Fruit fly (Drosophila melanogaster) whole organism, embryonic: ENCODE results near the gene CG3036.
A peak's percentile ranks its signal among the peaks of the same experiment; 100 is the strongest.

Experiments used
- CG10321 ChIP-seq: fragments of 200-800 bp; sonication (Bioruptor generic); IDR thresholded peaks from 2 replicates; pipeline ENCODE4 v1.3.6; 2022; ENCODE audit warnings: missing biosample characterization, missing genetic modification characterization
- CG10543 ChIP-seq: fragments of 200-800 bp; sonication (Bioruptor generic); optimal IDR thresholded peaks from 3 replicates; lab custom pipeline; 2017; ENCODE audit warnings: missing biosample characterization, mild to moderate bottlenecking, missing genetic modification characterization, moderate library complexity
- CG11456 ChIP-seq: fragments of 200-800 bp; sonication (Bioruptor generic); IDR thresholded peaks from 3 replicates; pipeline ENCODE4 v1.3.6; 2022; ENCODE audit warnings: missing biosample characterization, missing genetic modification characterization
- CG11560 ChIP-seq: fragments of 200-800 bp; sonication (Bioruptor generic); IDR thresholded peaks from 3 replicates; pipeline ENCODE4 v1.3.6; 2022; ENCODE audit warnings: missing biosample characterization, missing genetic modification characterization
- CG12104 ChIP-seq: fragments of 200-800 bp; sonication (Bioruptor generic); optimal IDR thresholded peaks from 3 replicates; lab custom pipeline; 2016; ENCODE audit warnings: missing biosample characterization, missing genetic modification characterization
- CG12391 ChIP-seq: fragments of 200-800 bp; sonication (Bioruptor generic); optimal IDR thresholded peaks from 3 replicates; lab custom pipeline; 2018; ENCODE audit warnings: missing biosample characterization, mild to moderate bottlenecking, missing genetic modification characterization, moderate library complexity
- CG13894 ChIP-seq: fragments of 200-800 bp; sonication (Bioruptor generic); optimal IDR thresholded peaks from 3 replicates; lab custom pipeline; 2018; ENCODE audit warnings: missing biosample characterization, mild to moderate bottlenecking, missing genetic modification characterization, moderate library complexity
- CG15601 ChIP-seq: fragments of 200-800 bp; sonication (Bioruptor generic); optimal IDR thresholded peaks from 3 replicates; lab custom pipeline; 2019; ENCODE audit warnings: missing biosample characterization, mild to moderate bottlenecking, missing genetic modification characterization, moderate library complexity
- CG16863 ChIP-seq: fragments of 200-800 bp; sonication (Bioruptor generic); optimal IDR thresholded peaks from 3 replicates; lab custom pipeline; 2016; ENCODE audit warnings: missing biosample characterization, missing genetic modification characterization
- CG17361 ChIP-seq: fragments of 200-800 bp; sonication (Bioruptor generic); IDR thresholded peaks from 3 replicates; pipeline ENCODE4 v1.3.6; 2022; ENCODE audit warnings: missing biosample characterization, missing genetic modification characterization
- CG17912 ChIP-seq: fragments of 200-800 bp; sonication (Bioruptor generic); optimal IDR thresholded peaks from 2 replicates; lab custom pipeline; 2018; ENCODE audit warnings: missing biosample characterization, mild to moderate bottlenecking, missing genetic modification characterization
- CG30020 ChIP-seq: fragments of 200-800 bp; optimal IDR thresholded peaks from 2 replicates; lab custom pipeline; 2019; ENCODE audit warnings: missing biosample characterization, mild to moderate bottlenecking, missing genetic modification characterization, moderate library complexity
- CG31365 ChIP-seq: fragments of 200-800 bp; sonication (Bioruptor generic); optimal IDR thresholded peaks from 2 replicates; lab custom pipeline; 2018; ENCODE audit warnings: missing biosample characterization, mild to moderate bottlenecking, missing genetic modification characterization
- CG42726 ChIP-seq: fragments of 200-800 bp; sonication (Bioruptor generic); IDR thresholded peaks from 2 replicates; pipeline ENCODE4 v1.3.6; 2022; ENCODE audit warnings: missing biosample characterization, missing genetic modification characterization; ENCODE audit not compliant: partially characterized antibody
- CG4282 ChIP-seq: fragments of 200-800 bp; sonication (Bioruptor generic); optimal IDR thresholded peaks from 2 replicates; lab custom pipeline; 2016; ENCODE audit warnings: missing biosample characterization, missing genetic modification characterization
- CG4617 ChIP-seq: fragments of 200-800 bp; sonication (Bioruptor generic); optimal IDR thresholded peaks from 3 replicates; lab custom pipeline; 2016; ENCODE audit warnings: missing biosample characterization, missing genetic modification characterization, borderline replicate concordance
- CG4707 ChIP-seq: fragments of 200-800 bp; sonication (Bioruptor generic); optimal IDR thresholded peaks from 2 replicates; lab custom pipeline; 2018; ENCODE audit warnings: missing biosample characterization, mild to moderate bottlenecking, missing genetic modification characterization, moderate library complexity
- CG6254 ChIP-seq: fragments of 200-800 bp; sonication (Bioruptor generic); optimal IDR thresholded peaks from 3 replicates; lab custom pipeline; 2017; ENCODE audit warnings: mild to moderate bottlenecking, missing biosample characterization, missing genetic modification reagents, missing genetic modification characterization
- CG6654 ChIP-seq: fragments of 200-800 bp; sonication (Bioruptor generic); optimal IDR thresholded peaks from 2 replicates; lab custom pipeline; 2017; ENCODE audit warnings: missing biosample characterization, mild to moderate bottlenecking, missing genetic modification characterization
- CG7928 ChIP-seq: fragments of 200-800 bp; sonication (Bioruptor generic); optimal IDR thresholded peaks from 2 replicates; lab custom pipeline; 2017; ENCODE audit warnings: missing biosample characterization, mild to moderate bottlenecking, missing genetic modification characterization
- CG8281 ChIP-seq: fragments of 200-800 bp; sonication (Bioruptor generic); optimal IDR thresholded peaks from 2 replicates; lab custom pipeline; 2018; ENCODE audit warnings: missing biosample characterization, mild to moderate bottlenecking, missing genetic modification characterization, moderate library complexity
- CG8478 ChIP-seq: fragments of >200 bp; optimal IDR thresholded peaks from 2 replicates; lab custom pipeline; 2018
- CG9215 ChIP-seq: fragments of 200-800 bp; sonication (Bioruptor generic); IDR thresholded peaks from 2 replicates; pipeline ENCODE4 v1.3.6; 2022; ENCODE audit warnings: missing biosample characterization, missing genetic modification characterization
- CTCF ChIP-seq: fragments of 200-800 bp; sonication (Bioruptor generic); optimal IDR thresholded peaks from 2 replicates; lab custom pipeline; 2017; ENCODE audit warnings: missing biosample characterization, mild to moderate bottlenecking, missing genetic modification characterization, moderate library complexity
- Dad ChIP-seq: fragments of 200-800 bp; sonication (Bioruptor generic); optimal IDR thresholded peaks from 3 replicates; lab custom pipeline; 2016; ENCODE audit warnings: missing biosample characterization, missing genetic modification characterization
- Dbx ChIP-seq: fragments of 200-800 bp; sonication (Bioruptor generic); IDR thresholded peaks from 3 replicates; pipeline ENCODE4 v1.3.6; 2022; ENCODE audit warnings: missing biosample characterization, missing genetic modification characterization
- ERR ChIP-seq: fragments of 200-800 bp; sonication (Bioruptor generic); optimal IDR thresholded peaks from 2 replicates; lab custom pipeline; 2016; ENCODE audit warnings: missing biosample characterization, missing genetic modification characterization
- Elba2 ChIP-seq: fragments of 200-800 bp; sonication (Bioruptor generic); optimal IDR thresholded peaks from 3 replicates; lab custom pipeline; 2016; ENCODE audit warnings: missing biosample characterization, missing genetic modification characterization
- Fer2 ChIP-seq: fragments of 200-800 bp; sonication (Bioruptor generic); optimal IDR thresholded peaks from 2 replicates; lab custom pipeline; 2018; ENCODE audit warnings: missing biosample characterization, mild to moderate bottlenecking, missing genetic modification characterization, moderate library complexity
- HLH3B ChIP-seq: fragments of 200-800 bp; sonication (Bioruptor generic); IDR thresholded peaks from 2 replicates; pipeline ENCODE4 v1.3.6; 2022; ENCODE audit warnings: missing biosample characterization, missing genetic modification characterization
- Hey ChIP-seq: fragments of 200-800 bp; sonication (Bioruptor generic); optimal IDR thresholded peaks from 3 replicates; lab custom pipeline; 2018; ENCODE audit warnings: missing biosample characterization, mild to moderate bottlenecking, missing genetic modification characterization
- HmgD ChIP-seq: fragments of 200-800 bp; sonication (Bioruptor generic); optimal IDR thresholded peaks from 3 replicates; lab custom pipeline; 2016; ENCODE audit warnings: missing biosample characterization, missing genetic modification characterization
- Hsf ChIP-seq: fragments of 200-800 bp; sonication (Bioruptor generic); optimal IDR thresholded peaks from 3 replicates; lab custom pipeline; 2016; ENCODE audit warnings: missing biosample characterization, missing genetic modification characterization
- Lim3 ChIP-seq: fragments of 200-800 bp; sonication (Bioruptor generic); IDR thresholded peaks from 2 replicates; pipeline ENCODE4 v1.3.6; 2022; ENCODE audit warnings: missing biosample characterization, missing genetic modification characterization
- Rx ChIP-seq: fragments of 200-800 bp; sonication (Bioruptor generic); IDR thresholded peaks from 2 replicates; pipeline ENCODE4 v1.3.6; 2022; ENCODE audit warnings: missing biosample characterization, missing genetic modification characterization
- aop ChIP-seq: fragments of 200-800 bp; sonication (Bioruptor generic); IDR thresholded peaks from 2 replicates; pipeline ENCODE4 v1.3.6; 2022; ENCODE audit warnings: missing biosample characterization, missing genetic modification characterization
- dati ChIP-seq: fragments of 200-800 bp; sonication (Bioruptor generic); IDR thresholded peaks from 2 replicates; pipeline ENCODE4 v1.3.6; 2022; ENCODE audit warnings: missing biosample characterization, missing genetic modification characterization
- eve ChIP-seq, 2 experiments: fragments of >200 bp; optimal IDR thresholded peaks; 2 replicates each; lab custom pipeline; 2017; ENCODE audit warnings: missing biosample characterization in 2 of 2, missing genetic modification characterization in 2 of 2
- exex ChIP-seq: fragments of 200-800 bp; sonication (Bioruptor generic); optimal IDR thresholded peaks from 4 replicates; lab custom pipeline; 2018; ENCODE audit warnings: missing biosample characterization, mild to moderate bottlenecking, missing genetic modification characterization, moderate library complexity
- fd102C ChIP-seq: fragments of 200-800 bp; sonication (Bioruptor generic); optimal IDR thresholded peaks from 2 replicates; lab custom pipeline; 2018; ENCODE audit warnings: missing biosample characterization, mild to moderate bottlenecking, missing genetic modification characterization, moderate library complexity
- fd3F ChIP-seq: fragments of 200-800 bp; sonication (Bioruptor generic); optimal IDR thresholded peaks from 2 replicates; lab custom pipeline; 2018; ENCODE audit warnings: missing biosample characterization, mild to moderate bottlenecking, missing genetic modification characterization, moderate library complexity
- fd96Cb ChIP-seq: fragments of 200-800 bp; sonication (Bioruptor generic); optimal IDR thresholded peaks from 2 replicates; lab custom pipeline; 2018; ENCODE audit warnings: missing biosample characterization, mild to moderate bottlenecking, missing genetic modification characterization, moderate library complexity
- gcm2 ChIP-seq: fragments of 200-800 bp; sonication (Bioruptor generic); optimal IDR thresholded peaks from 2 replicates; lab custom pipeline; 2016; ENCODE audit warnings: missing biosample characterization, missing genetic modification characterization
- nerfin-2 ChIP-seq: fragments of 200-800 bp; sonication (Bioruptor generic); IDR thresholded peaks from 2 replicates; pipeline ENCODE4 v1.3.6; 2022; ENCODE audit warnings: missing biosample characterization, missing genetic modification characterization; ENCODE audit not compliant: partially characterized antibody
- pita ChIP-seq: fragments of 200-800 bp; sonication (Bioruptor generic); optimal IDR thresholded peaks from 2 replicates; lab custom pipeline; 2017; ENCODE audit warnings: missing biosample characterization, mild to moderate bottlenecking, missing genetic modification characterization
- ro ChIP-seq: fragments of 200-800 bp; sonication (Bioruptor generic); IDR thresholded peaks from 2 replicates; pipeline ENCODE4 v1.3.6; 2022; ENCODE audit warnings: missing biosample characterization, missing genetic modification characterization
- seq ChIP-seq: fragments of 200-800 bp; sonication (Bioruptor generic); IDR thresholded peaks from 2 replicates; pipeline ENCODE4 v1.3.6; 2022; ENCODE audit warnings: missing biosample characterization, missing genetic modification characterization
- sisA ChIP-seq: fragments of 200-800 bp; sonication (Bioruptor generic); IDR thresholded peaks from 2 replicates; pipeline ENCODE4 v1.3.6; 2022; ENCODE audit warnings: missing biosample characterization, missing genetic modification characterization
- sr ChIP-seq: fragments of 200-800 bp; sonication (Bioruptor generic); IDR thresholded peaks from 3 replicates; pipeline ENCODE4 v1.3.6; 2022; ENCODE audit warnings: missing biosample characterization, missing genetic modification characterization
- ssp ChIP-seq: fragments of 200-800 bp; sonication (Bioruptor generic); IDR thresholded peaks from 2 replicates; pipeline ENCODE4 v1.3.6; 2022; ENCODE audit warnings: missing biosample characterization, missing genetic modification characterization
- toy ChIP-seq: fragments of 200-800 bp; sonication (Bioruptor generic); IDR thresholded peaks from 2 replicates; pipeline ENCODE4 v1.3.6; 2022; ENCODE audit warnings: missing biosample characterization, missing genetic modification characterization
- unc-4 ChIP-seq: fragments of 200-800 bp; sonication (Bioruptor generic); IDR thresholded peaks from 2 replicates; pipeline ENCODE4 v1.3.6; 2022; ENCODE audit warnings: missing biosample characterization, missing genetic modification characterization; ENCODE audit not compliant: partially characterized antibody

The CG3036 gene

DNA sequence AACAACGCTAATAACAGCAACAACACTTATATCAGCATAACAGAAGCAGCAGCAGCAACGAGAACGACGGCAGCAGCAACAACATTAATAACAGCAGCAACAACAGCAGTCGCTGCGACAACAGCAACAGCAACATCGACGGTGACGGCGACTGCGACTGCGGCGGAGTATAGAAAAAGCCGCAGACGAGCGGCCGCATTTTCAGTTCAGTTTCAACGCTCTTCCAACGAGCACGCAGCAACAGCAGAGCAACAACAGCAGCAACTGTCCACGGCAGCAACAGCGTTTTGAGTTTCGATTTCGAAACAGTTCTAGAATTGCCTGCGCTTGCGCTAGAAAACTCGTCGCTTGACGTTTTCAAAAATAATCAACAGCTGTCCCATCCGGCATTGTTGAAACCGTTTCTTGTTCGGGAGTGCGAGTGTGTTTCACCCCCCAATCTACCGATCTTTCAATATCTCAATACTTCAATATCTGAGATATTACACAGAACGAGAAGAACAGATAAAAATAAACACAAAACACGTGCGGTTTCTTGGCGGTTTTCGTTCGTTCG lies at the start of gene CG3036 (continued):
- peak; percentile 14 for TF ChIP-seq Hsf (GFP tag; lab: Kevin White, UChicago)
- TF ChIP-seq CG4282 = peak; percentile 14
- no peak for TF ChIP-seq toy (GFP tag; lab: Robert Waterston, UW)
- no peak for TF ChIP-seq Rx (GFP tag; lab: Robert Waterston, UW)
- TF ChIP-seq CG8478 (lab: Kevin White, UChicago) = no peak
- TF ChIP-seq CG10543 (GFP tag; lab: Kevin White, UChicago) = peak; percentile 70
- peak; percentile 100 for TF ChIP-seq CG8281 (tag; lab: Kevin White, UChicago)
- TF ChIP-seq sisA (GFP tag; lab: Robert Waterston, UW) = no peak
- peak; percentile 6 for TF ChIP-seq CG31365 (tag; lab: Kevin White, UChicago)
- TF ChIP-seq HLH3B (GFP tag; lab: Robert Waterston, UW) = peak; percentile 32; the same call in 1 of the 2 replicates
- TF ChIP-seq CG12391 (tag; lab: Kevin White, UChicago) = peak; percentile 20
- no peak for TF ChIP-seq CG9215 (GFP tag; lab: Robert Waterston, UW)
- no peak for TF ChIP-seq CG17912
- no peak for TF ChIP-seq Elba2 (GFP tag; lab: Kevin White, UChicago)
- TF ChIP-seq Lim3 (GFP tag; lab: Robert Waterston, UW) = no peak
- no peak for TF ChIP-seq CG16863
- TF ChIP-seq Fer2 (tag; lab: Kevin White, UChicago) = no peak
- TF ChIP-seq dati = no peak
- peak; percentile 10; the same call in 1 of the 2 replicates for TF ChIP-seq seq (GFP tag; lab: Robert Waterston, UW)
- no peak for TF ChIP-seq CG6654 (GFP tag; lab: Kevin White, UChicago)
- no peak for TF ChIP-seq CG4707 (GFP tag; lab: Kevin White, UChicago)
- no peak for TF ChIP-seq CG30020 (tag; lab: Kevin White, UChicago)
- peak; percentile 72 for TF ChIP-seq CG42726 (GFP tag; lab: Robert Waterston, UW)
- TF ChIP-seq HmgD (GFP tag; lab: Kevin White, UChicago) = peak; percentile 48
- no peak for TF ChIP-seq Hey (tag; lab: Kevin White, UChicago)
- no peak for TF ChIP-seq eve (GFP tag; optimal IDR thresholded peaks at IDR 0.05; lab: Kevin White, UChicago)
- no peak for TF ChIP-seq CG10321
- no peak; the same call in 2 of the 3 replicates for TF ChIP-seq CG17361 (GFP tag; lab: Robert Waterston, UW)
- peak; percentile 55 for TF ChIP-seq fd102C (GFP tag; lab: Kevin White, UChicago)
- peak; percentile 55 for TF ChIP-seq unc-4 (GFP tag; lab: Robert Waterston, UW)
- 0 out of 3 replicates have a peak, but pooled peaks have one; percentile 48 for TF ChIP-seq Dbx (GFP tag; lab: Robert Waterston, UW)
- no peak for TF ChIP-seq ssp
- TF ChIP-seq pita (GFP tag; lab: Kevin White, UChicago) = no peak
- no peak for TF ChIP-seq fd3F (GFP tag; lab: Kevin White, UChicago)
- TF ChIP-seq CG15601 (tag; lab: Kevin White, UChicago) = peak; percentile 70
- peak; percentile 21; the same call in 1 of the 2 replicates for TF ChIP-seq nerfin-2 (GFP tag; lab: Robert Waterston, UW)
- no peak for TF ChIP-seq CG11560 (tag; lab: Robert Waterston, UW)
- peak; percentile 66 for TF ChIP-seq CG13894 (tag; lab: Kevin White, UChicago)
- TF ChIP-seq CTCF = no peak
- no peak for TF ChIP-seq CG4617 (GFP tag; lab: Kevin White, UChicago)
- no peak for TF ChIP-seq fd96Cb (tag; lab: Kevin White, UChicago)
- peak; percentile 10 for TF ChIP-seq Dad (GFP tag; lab: Kevin White, UChicago)
- no peak for TF ChIP-seq exex
- TF ChIP-seq ERR = peak; percentile 49
- TF ChIP-seq sr (GFP tag; lab: Robert Waterston, UW) = no peak
- TF ChIP-seq ro (GFP tag; lab: Robert Waterston, UW) = no peak
- no peak for TF ChIP-seq CG12104
- no peak for TF ChIP-seq CG11456
- TF ChIP-seq CG7928 (GFP tag; lab: Kevin White, UChicago) = no peak
- TF ChIP-seq CG6254 (GFP tag; lab: Kevin White, UChicago) = no peak
- no peak for TF ChIP-seq aop (GFP tag; lab: Robert Waterston, UW)
- no peak for TF ChIP-seq gcm2
